Fruit fly (Drosophila melanogaster) whole organism, wandering third instar larva: ENCODE results near the gene PGRP-SB2.
A peak's percentile ranks its signal among the peaks of the same experiment; 100 is the strongest.

ENCODE experiments used
- Abd-B ChIP-seq: fragments of >200 bp; optimal IDR thresholded peaks from 2 replicates; lab custom pipeline; 2017; ENCODE audit warnings: missing biosample characterization, missing genetic modification characterization
- CG32264 ChIP-seq: fragments of 200-800 bp; sonication (Bioruptor generic); optimal IDR thresholded peaks from 2 replicates; lab custom pipeline; 2016; ENCODE audit warnings: missing biosample characterization, missing genetic modification characterization
- CG9705 ChIP-seq: fragments of 200-800 bp; sonication (Bioruptor generic); optimal IDR thresholded peaks from 2 replicates; lab custom pipeline; 2018; ENCODE audit warnings: missing biosample characterization, mild to moderate bottlenecking, missing genetic modification characterization
- CrebA ChIP-seq: fragments of 200-800 bp; sonication (Bioruptor generic); optimal IDR thresholded peaks from 2 replicates; lab custom pipeline; 2016; ENCODE audit warnings: missing biosample characterization, mild to moderate bottlenecking, missing genetic modification characterization, borderline replicate concordance
- Dfd ChIP-seq: fragments of >200 bp; optimal IDR thresholded peaks from 2 replicates; lab custom pipeline; 2017; ENCODE audit warnings: missing biosample characterization, missing genetic modification characterization
- Dif ChIP-seq: fragments of 200-275, 200-300 bp; sonication (Bioruptor generic); optimal IDR thresholded peaks from 2 replicates; lab custom pipeline; 2018; ENCODE audit warnings: missing biosample characterization, missing genetic modification characterization; ENCODE audit not compliant: partially characterized antibody
- GATAd ChIP-seq: sonication (Bioruptor generic); optimal IDR thresholded peaks from 2 replicates; lab custom pipeline; 2016; ENCODE audit warnings: missing biosample characterization, missing genetic modification characterization
- HLH106 ChIP-seq: fragments of 200-800 bp; optimal IDR thresholded peaks from 3 replicates; lab custom pipeline; 2019; ENCODE audit warnings: missing biosample characterization, mild to moderate bottlenecking, missing genetic modification characterization, moderate library complexity
- Hnf4 ChIP-seq: fragments of 200-800 bp; sonication (Bioruptor generic); optimal IDR thresholded peaks from 2 replicates; lab custom pipeline; 2016; ENCODE audit warnings: missing biosample characterization, mild to moderate bottlenecking, missing genetic modification characterization
- Hr78 ChIP-seq: fragments of >200 bp; optimal IDR thresholded peaks from 2 replicates; lab custom pipeline; 2017; ENCODE audit warnings: missing biosample characterization, missing genetic modification characterization
- Hr83 ChIP-seq: fragments of 200-300 bp; sonication (Bioruptor generic); optimal IDR thresholded peaks from 2 replicates; lab custom pipeline; 2016; ENCODE audit warnings: missing biosample characterization, mild to moderate bottlenecking, missing genetic modification characterization, moderate library complexity; ENCODE audit not compliant: poor library complexity, severe bottlenecking
- Jra ChIP-seq: sonication (Bioruptor generic); optimal IDR thresholded peaks from 2 replicates; lab custom pipeline; 2016; ENCODE audit warnings: missing biosample characterization, missing genetic modification characterization
- Mio ChIP-seq: sonication (Bioruptor generic); optimal IDR thresholded peaks from 2 replicates; lab custom pipeline; 2016; ENCODE audit warnings: missing biosample characterization, missing genetic modification characterization
- Myc ChIP-seq: fragments of >200 bp; optimal IDR thresholded peaks from 2 replicates; lab custom pipeline; 2017
- N ChIP-seq: fragments of >200 bp; optimal IDR thresholded peaks from 2 replicates; lab custom pipeline; 2018; ENCODE audit warnings: missing biosample characterization, missing external identifiers, missing genetic modification characterization
- OdsH ChIP-seq: fragments of 200-800 bp; sonication (Bioruptor generic); optimal IDR thresholded peaks from 2 replicates; lab custom pipeline; 2016; ENCODE audit warnings: missing biosample characterization, mild to moderate bottlenecking, missing genetic modification characterization
- Rel ChIP-seq, 2 experiments: fragments of 200-800 bp; sonication (Bioruptor generic) in 1 of 2; optimal IDR thresholded peaks; 2 replicates in 1 of 2; 3 replicates in 1 of 2; lab custom pipeline; 2016 to 2019; ENCODE audit warnings: mild to moderate bottlenecking in 2 of 2, missing biosample characterization in 2 of 2, missing genetic modification characterization in 2 of 2, moderate library complexity in 1 of 2
- Sp1 ChIP-seq: fragments of 200-800 bp; sonication (Bioruptor generic); optimal IDR thresholded peaks from 3 replicates; lab custom pipeline; 2019; ENCODE audit warnings: missing biosample characterization, mild to moderate bottlenecking, missing genetic modification characterization, moderate library complexity
- Vsx2 ChIP-seq: fragments of 200-300, 225-300 bp; sonication (Bioruptor generic); optimal IDR thresholded peaks from 2 replicates; lab custom pipeline; 2018; ENCODE audit warnings: missing biosample characterization, missing genetic modification characterization; ENCODE audit not compliant: partially characterized antibody
- br ChIP-seq: fragments of 200-800 bp; sonication (Bioruptor generic); optimal IDR thresholded peaks from 2 replicates; lab custom pipeline; 2016; ENCODE audit warnings: missing biosample characterization, missing genetic modification characterization
- brk ChIP-seq: fragments of 200-800 bp; sonication (Bioruptor generic); optimal IDR thresholded peaks from 2 replicates; lab custom pipeline; 2016; ENCODE audit warnings: missing biosample characterization, mild to moderate bottlenecking, missing genetic modification characterization
- dl ChIP-seq, 2 experiments: fragments of 175-275, 200-275 bp in 1 of 2; fragments of 200-275 bp in 1 of 2; sonication (Bioruptor generic); optimal IDR thresholded peaks; lab custom pipeline; 2018; ENCODE audit warnings: mild to moderate bottlenecking in 2 of 2, missing biosample characterization in 2 of 2, missing genetic modification characterization in 2 of 2, moderate library complexity in 2 of 2; ENCODE audit not compliant: partially characterized antibody in 2 of 2, insufficient read depth in 1 of 2
- dmrt93B ChIP-seq: fragments of 200-800 bp; sonication (Bioruptor generic); optimal IDR thresholded peaks from 2 replicates; lab custom pipeline; 2018; ENCODE audit warnings: missing biosample characterization, mild to moderate bottlenecking, missing genetic modification characterization
- dsf ChIP-seq: sonication (Bioruptor generic); optimal IDR thresholded peaks from 2 replicates; lab custom pipeline; 2016; ENCODE audit warnings: missing biosample characterization, missing genetic modification characterization, borderline replicate concordance
- ey ChIP-seq: fragments of 200-800 bp; sonication (Bioruptor generic); optimal IDR thresholded peaks from 2 replicates; lab custom pipeline; 2016; ENCODE audit warnings: missing biosample characterization, missing genetic modification characterization
- foxo ChIP-seq, 2 experiments: fragments of 200-800 bp; sonication (Bioruptor generic); optimal IDR thresholded peaks; 2 replicates in 1 of 2; 3 replicates in 1 of 2; lab custom pipeline; 2016 to 2017; ENCODE audit warnings: missing biosample characterization in 2 of 2, missing genetic modification characterization in 2 of 2
- fru ChIP-seq: fragments of 200-800 bp; sonication (Bioruptor generic); optimal IDR thresholded peaks from 3 replicates; lab custom pipeline; 2016; ENCODE audit warnings: missing biosample characterization, mild to moderate bottlenecking, missing genetic modification characterization
- jim ChIP-seq: fragments of 175-275, 200-325 bp; sonication (Bioruptor generic); optimal IDR thresholded peaks from 2 replicates; lab custom pipeline; 2016; ENCODE audit warnings: missing biosample characterization, mild to moderate bottlenecking, missing genetic modification characterization
- lola ChIP-seq: fragments of >200 bp; optimal IDR thresholded peaks from 2 replicates; lab custom pipeline; 2017; ENCODE audit warnings: missing biosample characterization, missing genetic modification characterization
- pan ChIP-seq: fragments of >200 bp; optimal IDR thresholded peaks from 2 replicates; lab custom pipeline; 2017
- psq ChIP-seq: fragments of 200-800 bp; sonication (Bioruptor generic); optimal IDR thresholded peaks from 3 replicates; lab custom pipeline; 2017; ENCODE audit warnings: missing biosample characterization, mild to moderate bottlenecking, missing genetic modification characterization, moderate library complexity
- rgr ChIP-seq: fragments of 200-800 bp; sonication (Bioruptor generic); optimal IDR thresholded peaks from 3 replicates; lab custom pipeline; 2016; ENCODE audit warnings: missing biosample characterization, mild to moderate bottlenecking, missing genetic modification characterization
- sage ChIP-seq: fragments of 200-800 bp; sonication (Bioruptor generic); optimal IDR thresholded peaks from 2 replicates; lab custom pipeline; 2016; ENCODE audit warnings: missing biosample characterization, mild to moderate bottlenecking, missing genetic modification characterization
- sv ChIP-seq: fragments of 200-800 bp; sonication (Bioruptor generic); optimal IDR thresholded peaks from 3 replicates; lab custom pipeline; 2016; ENCODE audit warnings: missing biosample characterization, missing genetic modification characterization
- tai ChIP-seq: sonication (Bioruptor generic); optimal IDR thresholded peaks from 2 replicates; lab custom pipeline; 2016; ENCODE audit warnings: missing biosample characterization, missing genetic modification characterization
- usp ChIP-seq: fragments of >200 bp; optimal IDR thresholded peaks from 2 replicates; lab custom pipeline; 2017; ENCODE audit warnings: missing biosample characterization, missing genetic modification characterization
- woc ChIP-seq: sonication (Bioruptor generic); optimal IDR thresholded peaks from 2 replicates; lab custom pipeline; 2016; ENCODE audit warnings: missing biosample characterization, mild to moderate bottlenecking, missing genetic modification characterization

Gene PGRP-SB2

dm6 chr3L:16759483-16759882, 33.1 kb downstream of the PGRP-SB2 start:
- TF ChIP-seq pan (lab: Kevin White, UChicago) (no peak), OdsH (GFP tag; lab: Kevin White, UChicago) (no peak), tai (GFP tag; lab: Kevin White, UChicago) (no peak), sv (GFP tag; lab: Kevin White, UChicago) (no peak), Vsx2 (GFP tag; lab: Kevin White, UChicago) (no peak), GATAd (GFP tag; lab: Kevin White, UChicago) (no peak)

DNA sequence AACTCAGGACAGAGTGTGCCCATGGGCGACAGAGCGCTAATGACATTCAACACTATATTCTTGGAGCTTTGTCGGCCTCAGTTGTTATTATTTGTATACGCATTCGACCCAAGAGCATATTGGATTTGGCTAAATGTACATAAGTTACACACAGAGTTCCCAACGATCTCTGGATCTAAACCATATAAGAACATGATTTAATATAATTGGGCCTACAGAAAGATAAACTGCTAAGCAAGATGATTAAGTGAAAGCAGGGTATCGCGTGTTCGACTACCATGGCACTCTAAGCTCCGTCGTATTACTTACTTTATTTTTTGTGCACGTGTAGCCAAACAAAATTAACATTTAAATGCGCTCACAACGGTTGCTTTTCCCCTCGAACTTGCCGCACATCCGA, 33.9 kb downstream of the PGRP-SB2 start:
- TF ChIP-seq fru (GFP tag; lab: Kevin White, UChicago) (no peak), Hr83 (no peak), Hr78 (GFP tag; lab: Kevin White, UChicago) (no peak), Dfd (no peak), Abd-B (no peak), br (GFP tag; lab: Kevin White, UChicago) (no peak), CG32264 (GFP tag; lab: Kevin White, UChicago) (no peak), sv (GFP tag; lab: Kevin White, UChicago) (no peak), dl (GFP tag; optimal IDR thresholded peaks at IDR 0.05; lab: Kevin White, UChicago; ENCODE audit: insufficient read depth in 1 of 2, partially characterized antibody in 2 of 2) (no peak), Mio (GFP tag; lab: Kevin White, UChicago) (no peak), dsf (GFP tag; lab: Kevin White, UChicago) (no peak), usp (no peak), Hnf4 (GFP tag; lab: Kevin White, UChicago) (no peak), Dif (GFP tag; lab: Kevin White, UChicago) (no peak)

DNA sequence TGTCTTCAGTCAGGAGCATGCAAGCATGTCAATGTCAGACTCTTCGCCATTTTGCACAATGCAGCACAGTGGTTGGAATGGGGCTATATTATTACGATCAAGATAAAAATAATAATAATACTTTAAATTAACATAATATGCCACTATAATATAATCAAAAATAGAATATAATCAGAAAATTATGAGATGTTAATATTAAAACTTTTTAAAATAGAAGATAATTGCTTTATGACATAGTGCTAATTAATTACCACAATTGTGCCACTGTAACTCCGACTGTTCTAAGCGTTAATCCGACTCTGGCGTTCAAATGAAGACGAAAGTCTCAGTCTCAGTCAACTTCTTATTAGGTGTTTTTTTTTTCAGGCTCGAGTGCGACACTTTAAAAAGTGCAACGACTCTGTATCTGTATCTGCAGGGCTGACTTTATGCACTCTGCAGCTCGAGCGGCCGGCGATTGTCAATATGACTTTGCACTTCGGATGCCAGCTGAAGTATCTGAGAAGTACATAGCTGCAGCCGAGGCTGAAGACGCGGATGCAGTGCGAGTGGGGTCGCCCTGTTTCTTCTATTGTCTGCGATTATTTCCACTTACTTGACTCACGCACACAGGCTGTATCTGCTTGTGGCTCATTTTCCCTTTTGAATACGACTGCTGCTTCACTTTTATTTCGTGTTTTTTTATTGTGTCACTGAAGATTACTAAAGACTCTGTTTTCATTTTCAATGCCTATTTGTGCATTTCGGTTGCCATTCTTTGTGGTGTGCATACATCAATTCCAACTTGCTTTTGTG, 36.1 kb downstream of the PGRP-SB2 start:
- TF ChIP-seq pan (lab: Kevin White, UChicago) (no peak), foxo (GFP tag; optimal IDR thresholded peaks at IDR 0.05; lab: Kevin White, UChicago) (no peak), Dfd (no peak), usp (no peak)

- TF ChIP-seq sage (GFP tag; lab: Kevin White, UChicago) (peak; percentile 78), pan (lab: Kevin White, UChicago) (no peak), Hr83 (peak; percentile 7), Abd-B (no peak), Hr78 (GFP tag; lab: Kevin White, UChicago) (no peak), rgr (GFP tag; lab: Kevin White, UChicago) (peak; percentile 50), usp (no peak), HLH106 (tag; lab: Kevin White, UChicago) (peak; percentile 4), CG32264 (GFP tag; lab: Kevin White, UChicago) (no peak), Vsx2 (GFP tag; lab: Kevin White, UChicago) (no peak), tai (GFP tag; lab: Kevin White, UChicago) (no peak), dmrt93B (no peak), dl (GFP tag; optimal IDR thresholded peaks at IDR 0.05; lab: Kevin White, UChicago; ENCODE audit: insufficient read depth in 1 of 2, partially characterized antibody in 2 of 2) (peak in 1 of 2 experiments; percentile 20), CG9705 (GFP tag; lab: Kevin White, UChicago) (no peak), br (GFP tag; lab: Kevin White, UChicago) (peak; percentile 3), Rel (GFP tag; optimal IDR thresholded peaks at IDR 0.05; lab: Kevin White, UChicago) (peak; percentile 41), Rel (tag; optimal IDR thresholded peaks at IDR 0.05; lab: Kevin White, UChicago) (no peak), N (GFP tag; lab: Kevin White, UChicago) (no peak), Myc (lab: Kevin White, UChicago) (no peak), Dfd (no peak), foxo (GFP tag; optimal IDR thresholded peaks at IDR 0.05; lab: Kevin White, UChicago) (peak in 1 of 2 experiments; percentile 46), woc (peak; percentile 18), fru (GFP tag; lab: Kevin White, UChicago) (peak; percentile 59), dsf (GFP tag; lab: Kevin White, UChicago) (peak; percentile 12), brk (GFP tag; lab: Kevin White, UChicago) (peak; percentile 85), psq (GFP tag; lab: Kevin White, UChicago) (peak; percentile 40), CrebA (GFP tag; lab: Kevin White, UChicago) (peak; percentile 33), Mio (GFP tag; lab: Kevin White, UChicago) (no peak), jim (GFP tag; lab: Kevin White, UChicago) (no peak), Hnf4 (GFP tag; lab: Kevin White, UChicago) (peak; percentile 36), Sp1 (GFP tag; lab: Kevin White, UChicago) (peak; percentile 64), lola (GFP tag; lab: Kevin White, UChicago) (no peak), ey (GFP tag; lab: Kevin White, UChicago) (no peak), Jra (GFP tag; lab: Kevin White, UChicago) (no peak), OdsH (GFP tag; lab: Kevin White, UChicago) (peak; percentile 41)
These were observed 39.6 kb downstream of the PGRP-SB2 start, which contains the start of gene Nrt for dm6 chr3L:16765647-16766628. Gene Nrt, plus strand, starts transcription at chr3L:16766072.
